Fruit fly (Drosophila melanogaster): ENCODE data around the gene CG12991.

The CG12991 gene

DNA sequence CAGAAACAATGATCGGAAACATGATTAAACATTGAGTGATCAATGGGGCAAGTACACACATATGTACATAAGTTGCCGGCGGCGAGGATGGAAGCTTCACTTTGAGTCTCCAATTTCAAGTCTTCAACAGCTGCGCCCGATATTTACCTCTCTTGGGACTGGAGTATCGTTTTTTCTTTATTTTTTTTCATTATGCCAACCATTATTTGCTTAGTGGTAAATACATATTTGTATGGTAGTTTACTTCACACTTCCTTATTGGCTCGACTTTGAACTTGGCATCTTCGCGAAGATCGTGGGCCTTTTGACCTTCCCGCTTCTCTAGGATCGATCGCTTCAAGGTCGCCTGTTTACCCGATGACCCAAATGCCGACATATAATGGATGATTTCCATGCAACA lies 3.0 kb downstream of the CG12991 start (continued):
- TF ChIP-seq Bdp1 (GFP tag; optimal IDR thresholded peaks at IDR 0.05) (peak; percentile 27), Gsc (GFP tag; IDR thresholded peaks at IDR 0.05) (no peak), yki (optimal IDR thresholded peaks at IDR 0.05) (no peak), bcd (GFP tag; optimal IDR thresholded peaks at IDR 0.05) (peak; percentile 10), CG32767 (GFP tag; IDR thresholded peaks at IDR 0.05) (no peak), CG13296 (GFP tag; optimal IDR thresholded peaks at IDR 0.05) (peak; percentile 53), sob (GFP tag; IDR thresholded peaks at IDR 0.05) (0 out of 2 replicates have a peak, but pooled peaks have one; percentile 19), CG4617 (GFP tag; optimal IDR thresholded peaks at IDR 0.05; ENCODE audit: borderline replicate concordance) (no peak), fu2 (GFP tag; optimal IDR thresholded peaks at IDR 0.05) (no peak), CG1024 (GFP tag; IDR thresholded peaks at IDR 0.05) (no peak), Hmx (GFP tag; optimal IDR thresholded peaks at IDR 0.05) (no peak), CG18599 (GFP tag; optimal IDR thresholded peaks at IDR 0.05) (peak; percentile 55), CG32532 (GFP tag; IDR thresholded peaks at IDR 0.05) (no peak), inv (GFP tag; IDR thresholded peaks at IDR 0.05; ENCODE audit: partially characterized antibody) (no peak), knrl (GFP tag; IDR thresholded peaks at IDR 0.05; ENCODE audit: partially characterized antibody) (no peak), CG18011 (GFP tag; optimal IDR thresholded peaks at IDR 0.05) (no peak), rib (GFP tag; IDR thresholded peaks at IDR 0.05) (no peak), CG14014 (GFP tag; IDR thresholded peaks at IDR 0.05) (peak; percentile 52; the same call in 1 of the 2 replicates), B-H1 (GFP tag; IDR thresholded peaks at IDR 0.05) (no peak; the same call in 2 of the 3 replicates), CG3995 (GFP tag; optimal IDR thresholded peaks at IDR 0.05) (no peak), CG6813 (GFP tag; optimal IDR thresholded peaks at IDR 0.05) (peak; percentile 50), CG11560 (tag; IDR thresholded peaks at IDR 0.05) (no peak), dmrt99B (tag; optimal IDR thresholded peaks at IDR 0.05) (peak; percentile 35), CG8478 (optimal IDR thresholded peaks at IDR 0.05) (no peak), Asciz (GFP tag; optimal IDR thresholded peaks at IDR 0.05) (peak; percentile 61), CG16813 (GFP tag; IDR thresholded peaks at IDR 0.05; ENCODE audit: partially characterized antibody) (no peak), Med (GFP tag) (peak; percentile 86), CG34224 (GFP tag; IDR thresholded peaks at IDR 0.05; ENCODE audit: partially characterized antibody) (no peak), kay (GFP tag; optimal IDR thresholded peaks at IDR 0.05) (no peak), phol (tag; optimal IDR thresholded peaks at IDR 0.05) (no peak), D (optimal IDR thresholded peaks at IDR 0.05) (no peak), D (GFP tag; optimal IDR thresholded peaks at IDR 0.05) (peak; percentile 37), Jarid2 (GFP tag; optimal IDR thresholded peaks at IDR 0.05) (no peak), usp (GFP tag; optimal IDR thresholded peaks at IDR 0.05) (no peak), wdn (GFP tag; IDR thresholded peaks at IDR 0.05) (no peak), CG4820 (GFP tag; optimal IDR thresholded peaks at IDR 0.05) (peak; percentile 3), CG11247 (GFP tag; IDR thresholded peaks at IDR 0.05) (no peak), CG33213 (GFP tag; optimal IDR thresholded peaks at IDR 0.05) (peak; percentile 46), CG10431 (GFP tag; optimal IDR thresholded peaks at IDR 0.05) (no peak), CG33557 (GFP tag; optimal IDR thresholded peaks at IDR 0.05) (peak; percentile 12), pan (optimal IDR thresholded peaks at IDR 0.05) (no peak), pan (GFP tag; optimal IDR thresholded peaks at IDR 0.05 in 1 of 2, IDR thresholded peaks at IDR 0.05 in 1 of 2) (no peak), CG1603 (tag; optimal IDR thresholded peaks at IDR 0.05) (no peak), Atf6 (GFP tag; IDR thresholded peaks at IDR 0.05) (peak; percentile 47; the same call in 1 of the 2 replicates), Hey (tag; optimal IDR thresholded peaks at IDR 0.05) (no peak), Hr78 (GFP tag; optimal IDR thresholded peaks at IDR 0.05) (no peak), E2f1 (GFP tag; IDR thresholded peaks at IDR 0.05) (no peak), tap (tag; optimal IDR thresholded peaks at IDR 0.05) (no peak), br (optimal IDR thresholded peaks at IDR 0.05) (no peak), CG8281 (tag; optimal IDR thresholded peaks at IDR 0.05) (no peak), Kr (GFP tag; optimal IDR thresholded peaks at IDR 0.05) (no peak), Ets97D (GFP tag; optimal IDR thresholded peaks at IDR 0.05) (no peak), CG7271 (tag; optimal IDR thresholded peaks at IDR 0.05) (no peak)

Data from whole organism, embryonic.